Fruit fly (Drosophila melanogaster) whole organism, wandering third instar larva: Measurements from ENCODE around the gene CG32087.
A peak's percentile ranks its signal among the peaks of the same experiment; 100 is the strongest.

Experiments used
- Abd-B ChIP-seq: fragments of >200 bp; optimal IDR thresholded peaks from 2 replicates; lab custom pipeline; 2017; ENCODE audit warnings: missing biosample characterization, missing genetic modification characterization
- CG32264 ChIP-seq: fragments of 200-800 bp; sonication (Bioruptor generic); optimal IDR thresholded peaks from 2 replicates; lab custom pipeline; 2016; ENCODE audit warnings: missing biosample characterization, missing genetic modification characterization
- CrebA ChIP-seq: fragments of 200-800 bp; sonication (Bioruptor generic); optimal IDR thresholded peaks from 2 replicates; lab custom pipeline; 2016; ENCODE audit warnings: missing biosample characterization, mild to moderate bottlenecking, missing genetic modification characterization, borderline replicate concordance
- Dfd ChIP-seq: fragments of >200 bp; optimal IDR thresholded peaks from 2 replicates; lab custom pipeline; 2017; ENCODE audit warnings: missing biosample characterization, missing genetic modification characterization
- Dif ChIP-seq: fragments of 200-275, 200-300 bp; sonication (Bioruptor generic); optimal IDR thresholded peaks from 2 replicates; lab custom pipeline; 2018; ENCODE audit warnings: missing biosample characterization, missing genetic modification characterization; ENCODE audit not compliant: partially characterized antibody
- GATAd ChIP-seq: sonication (Bioruptor generic); optimal IDR thresholded peaks from 2 replicates; lab custom pipeline; 2016; ENCODE audit warnings: missing biosample characterization, missing genetic modification characterization
- Hnf4 ChIP-seq: fragments of 200-800 bp; sonication (Bioruptor generic); optimal IDR thresholded peaks from 2 replicates; lab custom pipeline; 2016; ENCODE audit warnings: missing biosample characterization, mild to moderate bottlenecking, missing genetic modification characterization
- Hr78 ChIP-seq: fragments of >200 bp; optimal IDR thresholded peaks from 2 replicates; lab custom pipeline; 2017; ENCODE audit warnings: missing biosample characterization, missing genetic modification characterization
- Hr83 ChIP-seq: fragments of 200-300 bp; sonication (Bioruptor generic); optimal IDR thresholded peaks from 2 replicates; lab custom pipeline; 2016; ENCODE audit warnings: missing biosample characterization, mild to moderate bottlenecking, missing genetic modification characterization, moderate library complexity; ENCODE audit not compliant: poor library complexity, severe bottlenecking
- Jra ChIP-seq: sonication (Bioruptor generic); optimal IDR thresholded peaks from 2 replicates; lab custom pipeline; 2016; ENCODE audit warnings: missing biosample characterization, missing genetic modification characterization
- Mio ChIP-seq: sonication (Bioruptor generic); optimal IDR thresholded peaks from 2 replicates; lab custom pipeline; 2016; ENCODE audit warnings: missing biosample characterization, missing genetic modification characterization
- Myc ChIP-seq: fragments of >200 bp; optimal IDR thresholded peaks from 2 replicates; lab custom pipeline; 2017
- N ChIP-seq: fragments of >200 bp; optimal IDR thresholded peaks from 2 replicates; lab custom pipeline; 2018; ENCODE audit warnings: missing biosample characterization, missing external identifiers, missing genetic modification characterization
- OdsH ChIP-seq: fragments of 200-800 bp; sonication (Bioruptor generic); optimal IDR thresholded peaks from 2 replicates; lab custom pipeline; 2016; ENCODE audit warnings: missing biosample characterization, mild to moderate bottlenecking, missing genetic modification characterization
- Sp1 ChIP-seq: fragments of 200-800 bp; sonication (Bioruptor generic); optimal IDR thresholded peaks from 3 replicates; lab custom pipeline; 2019; ENCODE audit warnings: missing biosample characterization, mild to moderate bottlenecking, missing genetic modification characterization, moderate library complexity
- Vsx2 ChIP-seq: fragments of 200-300, 225-300 bp; sonication (Bioruptor generic); optimal IDR thresholded peaks from 2 replicates; lab custom pipeline; 2018; ENCODE audit warnings: missing biosample characterization, missing genetic modification characterization; ENCODE audit not compliant: partially characterized antibody
- br ChIP-seq: fragments of 200-800 bp; sonication (Bioruptor generic); optimal IDR thresholded peaks from 2 replicates; lab custom pipeline; 2016; ENCODE audit warnings: missing biosample characterization, missing genetic modification characterization
- brk ChIP-seq: fragments of 200-800 bp; sonication (Bioruptor generic); optimal IDR thresholded peaks from 2 replicates; lab custom pipeline; 2016; ENCODE audit warnings: missing biosample characterization, mild to moderate bottlenecking, missing genetic modification characterization
- dl ChIP-seq, 2 experiments: fragments of 175-275, 200-275 bp in 1 of 2; fragments of 200-275 bp in 1 of 2; sonication (Bioruptor generic); optimal IDR thresholded peaks; lab custom pipeline; 2018; ENCODE audit warnings: mild to moderate bottlenecking in 2 of 2, missing biosample characterization in 2 of 2, missing genetic modification characterization in 2 of 2, moderate library complexity in 2 of 2; ENCODE audit not compliant: partially characterized antibody in 2 of 2, insufficient read depth in 1 of 2
- ey ChIP-seq: fragments of 200-800 bp; sonication (Bioruptor generic); optimal IDR thresholded peaks from 2 replicates; lab custom pipeline; 2016; ENCODE audit warnings: missing biosample characterization, missing genetic modification characterization
- foxo ChIP-seq, 2 experiments: fragments of 200-800 bp; sonication (Bioruptor generic); optimal IDR thresholded peaks; 2 replicates in 1 of 2; 3 replicates in 1 of 2; lab custom pipeline; 2016 to 2017; ENCODE audit warnings: missing biosample characterization in 2 of 2, missing genetic modification characterization in 2 of 2
- fru ChIP-seq: fragments of 200-800 bp; sonication (Bioruptor generic); optimal IDR thresholded peaks from 3 replicates; lab custom pipeline; 2016; ENCODE audit warnings: missing biosample characterization, mild to moderate bottlenecking, missing genetic modification characterization
- h ChIP-seq: fragments of 200-800 bp; sonication (Bioruptor generic); optimal IDR thresholded peaks from 3 replicates; lab custom pipeline; 2016; ENCODE audit warnings: missing biosample characterization, mild to moderate bottlenecking, missing genetic modification characterization
- lola ChIP-seq: fragments of >200 bp; optimal IDR thresholded peaks from 2 replicates; lab custom pipeline; 2017; ENCODE audit warnings: missing biosample characterization, missing genetic modification characterization
- pan ChIP-seq: fragments of >200 bp; optimal IDR thresholded peaks from 2 replicates; lab custom pipeline; 2017
- psq ChIP-seq: fragments of 200-800 bp; sonication (Bioruptor generic); optimal IDR thresholded peaks from 3 replicates; lab custom pipeline; 2017; ENCODE audit warnings: missing biosample characterization, mild to moderate bottlenecking, missing genetic modification characterization, moderate library complexity
- rgr ChIP-seq: fragments of 200-800 bp; sonication (Bioruptor generic); optimal IDR thresholded peaks from 3 replicates; lab custom pipeline; 2016; ENCODE audit warnings: missing biosample characterization, mild to moderate bottlenecking, missing genetic modification characterization
- sage ChIP-seq: fragments of 200-800 bp; sonication (Bioruptor generic); optimal IDR thresholded peaks from 2 replicates; lab custom pipeline; 2016; ENCODE audit warnings: missing biosample characterization, mild to moderate bottlenecking, missing genetic modification characterization
- sv ChIP-seq: fragments of 200-800 bp; sonication (Bioruptor generic); optimal IDR thresholded peaks from 3 replicates; lab custom pipeline; 2016; ENCODE audit warnings: missing biosample characterization, missing genetic modification characterization
- tai ChIP-seq: sonication (Bioruptor generic); optimal IDR thresholded peaks from 2 replicates; lab custom pipeline; 2016; ENCODE audit warnings: missing biosample characterization, missing genetic modification characterization
- usp ChIP-seq: fragments of >200 bp; optimal IDR thresholded peaks from 2 replicates; lab custom pipeline; 2017; ENCODE audit warnings: missing biosample characterization, missing genetic modification characterization
- woc ChIP-seq: sonication (Bioruptor generic); optimal IDR thresholded peaks from 2 replicates; lab custom pipeline; 2016; ENCODE audit warnings: missing biosample characterization, mild to moderate bottlenecking, missing genetic modification characterization

CG32087 gene

DNA sequence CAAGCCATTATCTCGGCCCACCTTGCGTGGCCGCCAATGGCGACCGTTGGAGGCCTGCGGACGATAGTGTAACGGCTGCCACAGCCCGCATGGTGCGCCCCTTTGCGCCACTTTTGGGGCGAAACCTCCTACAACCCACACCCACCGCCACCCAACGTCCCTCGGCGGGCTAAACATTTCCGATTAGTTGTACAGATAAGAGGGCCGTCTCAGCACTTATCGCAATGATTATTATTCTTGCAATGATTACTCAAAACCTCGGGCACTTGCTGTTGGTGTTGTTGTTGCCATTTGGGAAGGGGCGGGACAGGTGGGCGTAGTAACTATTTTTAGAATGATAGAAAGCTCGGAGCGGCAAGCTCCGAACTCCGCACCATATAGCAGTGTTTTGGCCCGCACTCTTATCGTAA lies 40.7 kb downstream of the CG32087 start:
- TF ChIP-seq woc (no peak), Vsx2 (GFP tag; lab: Kevin White, UChicago) (peak; percentile 34), foxo (GFP tag; optimal IDR thresholded peaks at IDR 0.05; lab: Kevin White, UChicago) (no peak), Dif (GFP tag; lab: Kevin White, UChicago) (peak; percentile 29), Abd-B (no peak), dl (GFP tag; optimal IDR thresholded peaks at IDR 0.05; lab: Kevin White, UChicago; ENCODE audit: insufficient read depth in 1 of 2, partially characterized antibody in 2 of 2) (peak in 1 of 2 experiments; percentile 8), Sp1 (no peak), h (GFP tag; lab: Kevin White, UChicago) (peak; percentile 1)
- TF ChIP-seq, all 38 proteins: peak for 4

- no peak for TF ChIP-seq brk (GFP tag; lab: Kevin White, UChicago)
- TF ChIP-seq usp (GFP tag; lab: Kevin White, UChicago), result no peak
- TF ChIP-seq GATAd (GFP tag; lab: Kevin White, UChicago), result no peak
- TF ChIP-seq N (GFP tag; lab: Kevin White, UChicago), result no peak
- no peak for TF ChIP-seq Vsx2 (GFP tag; lab: Kevin White, UChicago)
- no peak for TF ChIP-seq woc
- TF ChIP-seq CG32264, result no peak
- TF ChIP-seq rgr (GFP tag; lab: Kevin White, UChicago), result no peak
- no peak for TF ChIP-seq lola (GFP tag; lab: Kevin White, UChicago)
- no peak for TF ChIP-seq pan
Observed at dm6 chr3L:11773796-11774195, 41.9 kb downstream of the CG32087 start.

DNA sequence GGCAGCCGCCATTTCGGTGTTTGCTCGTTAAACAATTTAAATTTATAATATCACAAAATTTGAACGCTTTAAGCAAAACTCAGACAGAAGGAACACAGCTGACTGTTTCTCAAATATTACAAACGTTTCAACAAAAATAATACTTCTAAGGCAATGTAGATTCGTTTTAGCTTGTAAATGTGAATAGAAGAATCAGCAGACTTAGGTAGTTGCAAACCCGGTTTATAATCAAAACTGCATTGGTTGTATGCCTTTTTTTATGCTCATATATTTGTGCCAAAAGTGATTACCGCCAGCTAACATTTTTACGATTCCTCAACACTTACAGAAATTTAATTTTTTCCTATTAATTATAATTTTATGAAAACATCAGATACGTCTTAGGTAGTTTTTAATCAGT lies 42.5 kb downstream of the CG32087 start, which contains the start of gene Tim13:
Tim13 (minus strand) TSS at position 101 of the 400 bp plus-strand sequence.
- no peak for TF ChIP-seq woc
- no peak for TF ChIP-seq Hr83 (GFP tag; lab: Kevin White, UChicago)
- no peak for TF ChIP-seq tai (GFP tag; lab: Kevin White, UChicago)
- no peak for TF ChIP-seq pan
- TF ChIP-seq h (GFP tag; lab: Kevin White, UChicago), result no peak
- TF ChIP-seq Mio (GFP tag; lab: Kevin White, UChicago), result no peak
- no peak for TF ChIP-seq Hnf4
- TF ChIP-seq Hr78, result no peak
- TF ChIP-seq sv (GFP tag; lab: Kevin White, UChicago), result no peak
- no peak for TF ChIP-seq OdsH (GFP tag; lab: Kevin White, UChicago)
- no peak for TF ChIP-seq N (GFP tag; lab: Kevin White, UChicago)
- TF ChIP-seq CrebA (GFP tag; lab: Kevin White, UChicago), result no peak
- TF ChIP-seq Dfd (GFP tag; lab: Kevin White, UChicago), result no peak
- no peak for TF ChIP-seq CG32264
- TF ChIP-seq brk (GFP tag; lab: Kevin White, UChicago), result no peak
- TF ChIP-seq usp (GFP tag; lab: Kevin White, UChicago), result no peak

- peak; percentile 33 for TF ChIP-seq br
- no peak for TF ChIP-seq N (GFP tag; lab: Kevin White, UChicago)
- peak; percentile 34 for TF ChIP-seq h (GFP tag; lab: Kevin White, UChicago)
- TF ChIP-seq woc, result no peak
- TF ChIP-seq psq, result no peak
- no peak for TF ChIP-seq Dfd (GFP tag; lab: Kevin White, UChicago)
- TF ChIP-seq Hnf4, result no peak
- no peak for TF ChIP-seq tai (GFP tag; lab: Kevin White, UChicago)
- TF ChIP-seq CrebA (GFP tag; lab: Kevin White, UChicago), result peak; percentile 8
- TF ChIP-seq sage (GFP tag; lab: Kevin White, UChicago), result no peak
- TF ChIP-seq foxo (GFP tag; optimal IDR thresholded peaks at IDR 0.05; lab: Kevin White, UChicago), result no peak
- no peak for TF ChIP-seq Hr78
- peak; percentile 57 for TF ChIP-seq Dif (GFP tag; lab: Kevin White, UChicago)
- no peak for TF ChIP-seq dl (GFP tag; optimal IDR thresholded peaks at IDR 0.05; lab: Kevin White, UChicago; ENCODE audit: insufficient read depth in 1 of 2, partially characterized antibody in 2 of 2)
- TF ChIP-seq, all 38 proteins: peak for 4
Observed at dm6 chr3L:11776731-11777130, 44.8 kb downstream of the CG32087 start, which contains the start of gene CG14131. TSS of gene CG14131 (plus strand) at chr3L:11777073.

DNA sequence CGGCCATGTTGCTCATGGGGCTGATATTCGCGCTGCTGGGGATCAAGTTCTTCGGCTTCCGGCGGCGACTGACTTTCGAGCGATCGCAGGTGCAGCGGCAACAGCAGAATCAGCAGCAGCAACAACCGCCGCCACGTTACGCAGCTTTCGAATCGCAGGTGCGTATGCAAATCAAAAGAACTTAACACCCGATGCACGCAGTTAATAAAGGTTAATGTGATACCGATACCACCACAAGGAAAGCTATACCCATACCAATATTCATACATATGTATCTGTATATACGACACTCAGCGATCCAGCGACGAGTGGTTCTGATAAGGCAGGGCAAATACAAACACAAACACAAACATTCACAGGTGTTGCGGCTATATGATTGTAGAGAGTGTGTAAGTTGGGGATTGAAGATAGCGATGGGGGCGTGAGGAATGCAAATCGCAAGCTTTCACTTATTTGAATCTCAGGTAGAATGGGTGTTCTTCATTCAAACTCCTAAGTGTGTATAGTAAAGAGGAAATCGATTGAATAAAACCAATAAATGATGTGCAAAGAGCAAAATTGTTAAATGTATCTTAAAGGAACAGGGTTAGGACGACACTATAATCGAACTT lies 45.5 kb downstream of the CG32087 start:
- TF ChIP-seq foxo (GFP tag; optimal IDR thresholded peaks at IDR 0.05; lab: Kevin White, UChicago) (peak in 1 of 2 experiments; percentile 27), Jra (GFP tag; lab: Kevin White, UChicago) (peak; percentile 34), Dfd (GFP tag; lab: Kevin White, UChicago) (no peak), rgr (GFP tag; lab: Kevin White, UChicago) (peak; percentile 22), ey (GFP tag; lab: Kevin White, UChicago) (no peak), CrebA (GFP tag; lab: Kevin White, UChicago) (no peak), fru (GFP tag; lab: Kevin White, UChicago) (peak; percentile 34), h (GFP tag; lab: Kevin White, UChicago) (peak; percentile 57), dl (GFP tag; optimal IDR thresholded peaks at IDR 0.05; lab: Kevin White, UChicago; ENCODE audit: insufficient read depth in 1 of 2, partially characterized antibody in 2 of 2) (no peak), OdsH (GFP tag; lab: Kevin White, UChicago) (peak; percentile 15), Hr83 (GFP tag; lab: Kevin White, UChicago) (peak; percentile 50), sage (GFP tag; lab: Kevin White, UChicago) (no peak), Abd-B (no peak), usp (GFP tag; lab: Kevin White, UChicago) (no peak), Sp1 (no peak), Myc (no peak)
